Fruit fly (Drosophila melanogaster) whole organism, embryonic: ENCODE data around the gene Duba.

Source experiments
- B-H2 ChIP-seq: fragments of 200-800 bp; sonication (Bioruptor generic); optimal IDR thresholded peaks from 2 replicates; lab custom pipeline; 2018; ENCODE audit warnings: missing biosample characterization, mild to moderate bottlenecking, missing genetic modification characterization
- CG10267 ChIP-seq: fragments of 200-800 bp; sonication (Bioruptor generic); optimal IDR thresholded peaks from 2 replicates; lab custom pipeline; 2018; ENCODE audit warnings: missing biosample characterization, mild to moderate bottlenecking, missing genetic modification characterization, moderate library complexity
- CG11093 ChIP-seq: fragments of 200-800 bp; sonication (Bioruptor generic); IDR thresholded peaks from 3 replicates; pipeline ENCODE4 v1.3.6; 2022; ENCODE audit warnings: missing biosample characterization, missing genetic modification characterization
- CG15269 ChIP-seq: fragments of 200-800 bp; sonication (Bioruptor generic); optimal IDR thresholded peaks from 2 replicates; lab custom pipeline; 2018; ENCODE audit warnings: missing biosample characterization, mild to moderate bottlenecking, missing genetic modification characterization, moderate library complexity
- CG15514 ChIP-seq: fragments of 200-800 bp; sonication (Bioruptor generic); optimal IDR thresholded peaks from 3 replicates; lab custom pipeline; 2017; ENCODE audit warnings: missing biosample characterization, missing genetic modification characterization, mild to moderate bottlenecking, moderate library complexity, missing genetic modification reagents
- CG17186 ChIP-seq: fragments of 200-800 bp; sonication (Bioruptor generic); optimal IDR thresholded peaks from 3 replicates; lab custom pipeline; 2017; ENCODE audit warnings: missing biosample characterization, missing genetic modification reagents, missing genetic modification characterization
- CG17328 ChIP-seq: fragments of 200-800 bp; sonication (Bioruptor generic); IDR thresholded peaks from 2 replicates; pipeline ENCODE4 v1.3.6; 2022; ENCODE audit warnings: missing biosample characterization, missing genetic modification characterization
- CG17385 ChIP-seq: fragments of 200-800 bp; sonication (Bioruptor generic); optimal IDR thresholded peaks from 3 replicates; lab custom pipeline; 2018; ENCODE audit warnings: missing biosample characterization, mild to moderate bottlenecking, missing genetic modification characterization
- CG17829 ChIP-seq: fragments of 200-800 bp; optimal IDR thresholded peaks from 2 replicates; lab custom pipeline; 2019; ENCODE audit warnings: missing biosample characterization, mild to moderate bottlenecking, missing genetic modification characterization, moderate library complexity
- CG1792 ChIP-seq: fragments of 200-800 bp; sonication (Bioruptor generic); optimal IDR thresholded peaks from 2 replicates; lab custom pipeline; 2016; ENCODE audit warnings: missing biosample characterization, missing genetic modification characterization
- CG18476 ChIP-seq: fragments of 200-800 bp; sonication (Bioruptor generic); optimal IDR thresholded peaks from 2 replicates; lab custom pipeline; 2016; ENCODE audit warnings: missing biosample characterization, mild to moderate bottlenecking, missing genetic modification characterization
- CG3065 ChIP-seq: fragments of 200-800 bp; sonication (Bioruptor generic); optimal IDR thresholded peaks from 2 replicates; lab custom pipeline; 2016; ENCODE audit warnings: missing biosample characterization, missing genetic modification characterization
- CG4617 ChIP-seq: fragments of 200-800 bp; sonication (Bioruptor generic); optimal IDR thresholded peaks from 3 replicates; lab custom pipeline; 2016; ENCODE audit warnings: missing biosample characterization, missing genetic modification characterization, borderline replicate concordance
- CG4820 ChIP-seq: fragments of 200-800 bp; sonication (Bioruptor generic); optimal IDR thresholded peaks from 3 replicates; lab custom pipeline; 2016; ENCODE audit warnings: missing biosample characterization, missing genetic modification characterization
- CG6654 ChIP-seq: fragments of 200-800 bp; sonication (Bioruptor generic); optimal IDR thresholded peaks from 2 replicates; lab custom pipeline; 2017; ENCODE audit warnings: missing biosample characterization, mild to moderate bottlenecking, missing genetic modification characterization
- CG8290 ChIP-seq, 3 experiments: fragments of 200-800 bp; sonication (Bioruptor generic); optimal IDR thresholded peaks; 2 replicates each; lab custom pipeline; 2016 to 2019; ENCODE audit warnings: missing biosample characterization in 3 of 3, missing genetic modification characterization in 3 of 3, mild to moderate bottlenecking in 2 of 3, moderate library complexity in 1 of 3
- CG8359 ChIP-seq: fragments of 200-800 bp; sonication (Bioruptor generic); optimal IDR thresholded peaks from 2 replicates; lab custom pipeline; 2017; ENCODE audit warnings: missing biosample characterization, mild to moderate bottlenecking, missing genetic modification characterization, borderline replicate concordance
- Camta ChIP-seq: fragments of 200-800 bp; sonication (Bioruptor generic); optimal IDR thresholded peaks from 2 replicates; lab custom pipeline; 2016; ENCODE audit warnings: missing biosample characterization, missing genetic modification characterization
- Dll ChIP-seq: fragments of 200-800 bp; sonication (Bioruptor generic); IDR thresholded peaks from 4 replicates; pipeline ENCODE4 v1.3.6; 2022; ENCODE audit warnings: missing biosample characterization, missing genetic modification characterization; ENCODE audit not compliant: partially characterized antibody
- Doc2 ChIP-seq: fragments of 200-800 bp; sonication (Bioruptor generic); IDR thresholded peaks from 2 replicates; pipeline ENCODE4 v1.3.6; 2022; ENCODE audit warnings: missing biosample characterization, missing genetic modification characterization
- Dref ChIP-seq: fragments of 200-800 bp; sonication (Bioruptor generic); IDR thresholded peaks from 2 replicates; pipeline ENCODE4 v1.3.6; 2022; ENCODE audit warnings: missing biosample characterization, missing genetic modification characterization
- Lpt ChIP-seq: fragments of >200 bp; optimal IDR thresholded peaks from 2 replicates; lab custom pipeline; 2018; ENCODE audit warnings: missing biosample characterization, missing genetic modification characterization
- Nf-YC ChIP-seq: fragments of 200-800 bp; optimal IDR thresholded peaks from 3 replicates; lab custom pipeline; 2019; ENCODE audit warnings: missing biosample characterization, mild to moderate bottlenecking, missing genetic modification characterization, moderate library complexity
- Oli ChIP-seq: fragments of 200-800 bp; sonication (Bioruptor generic); optimal IDR thresholded peaks from 2 replicates; lab custom pipeline; 2018; ENCODE audit warnings: missing biosample characterization, mild to moderate bottlenecking, missing genetic modification characterization, moderate library complexity
- Opbp ChIP-seq: fragments of 200-800 bp; sonication (Bioruptor generic); IDR thresholded peaks from 3 replicates; pipeline ENCODE4 v1.3.6; 2022; ENCODE audit warnings: missing biosample characterization, missing genetic modification characterization; ENCODE audit not compliant: partially characterized antibody
- Pdp1 ChIP-seq, 2 experiments: fragments of 200-800 bp; sonication (Bioruptor generic); optimal IDR thresholded peaks; 3 replicates each; lab custom pipeline; 2016; ENCODE audit warnings: missing biosample characterization in 2 of 2, missing genetic modification characterization in 2 of 2, mild to moderate bottlenecking in 1 of 2, moderate library complexity in 1 of 2
- Rx ChIP-seq: fragments of 200-800 bp; sonication (Bioruptor generic); IDR thresholded peaks from 2 replicates; pipeline ENCODE4 v1.3.6; 2022; ENCODE audit warnings: missing biosample characterization, missing genetic modification characterization
- bigmax ChIP-seq: fragments of 200-800 bp; sonication (Bioruptor generic); optimal IDR thresholded peaks from 2 replicates; lab custom pipeline; 2018; ENCODE audit warnings: missing biosample characterization, mild to moderate bottlenecking, missing genetic modification characterization
- cwo ChIP-seq: fragments of 200-800 bp; sonication (Bioruptor generic); optimal IDR thresholded peaks from 3 replicates; lab custom pipeline; 2017; ENCODE audit warnings: missing biosample characterization, missing genetic modification characterization, mild to moderate bottlenecking, moderate library complexity, missing genetic modification reagents
- dimm ChIP-seq: fragments of 200-800 bp; sonication (Bioruptor generic); IDR thresholded peaks from 2 replicates; pipeline ENCODE4 v1.3.6; 2022; ENCODE audit warnings: missing biosample characterization, missing genetic modification characterization
- dpn ChIP-seq, 2 experiments: fragments of 200-800 bp; sonication (Bioruptor generic); optimal IDR thresholded peaks; 3 replicates each; lab custom pipeline; 2016; ENCODE audit warnings: missing biosample characterization in 2 of 2, missing genetic modification characterization in 2 of 2
- en ChIP-seq: fragments of 200-800 bp; sonication (Bioruptor generic); optimal IDR thresholded peaks from 2 replicates; lab custom pipeline; 2016; ENCODE audit warnings: missing biosample characterization, missing genetic modification characterization
- eve ChIP-seq, 2 experiments: fragments of >200 bp; optimal IDR thresholded peaks; 2 replicates each; lab custom pipeline; 2017; ENCODE audit warnings: missing biosample characterization in 2 of 2, missing genetic modification characterization in 2 of 2
- h ChIP-seq: fragments of >200 bp; optimal IDR thresholded peaks from 2 replicates; lab custom pipeline; 2017
- hbn ChIP-seq: fragments of 200-800 bp; sonication (Bioruptor generic); IDR thresholded peaks from 2 replicates; pipeline ENCODE4 v1.3.6; 2022; ENCODE audit warnings: missing biosample characterization, missing genetic modification characterization; ENCODE audit not compliant: partially characterized antibody
- ind ChIP-seq: fragments of 200-800 bp; sonication (Bioruptor generic); optimal IDR thresholded peaks from 3 replicates; lab custom pipeline; 2016; ENCODE audit warnings: missing biosample characterization, missing genetic modification characterization
- kah ChIP-seq: fragments of 200-800 bp; sonication (Bioruptor generic); optimal IDR thresholded peaks from 2 replicates; lab custom pipeline; 2018; ENCODE audit warnings: missing biosample characterization, mild to moderate bottlenecking, missing genetic modification characterization
- ken ChIP-seq: fragments of 200-800 bp; sonication (Bioruptor generic); IDR thresholded peaks from 3 replicates; pipeline ENCODE4 v1.3.6; 2022; ENCODE audit warnings: missing biosample characterization, missing genetic modification characterization
- lilli ChIP-seq: fragments of 200-800 bp; sonication (Bioruptor generic); optimal IDR thresholded peaks from 3 replicates; lab custom pipeline; 2016; ENCODE audit warnings: missing biosample characterization, missing genetic modification characterization
- odd ChIP-seq: fragments of 200-800 bp; sonication (Bioruptor generic); optimal IDR thresholded peaks from 2 replicates; lab custom pipeline; 2017; ENCODE audit warnings: missing biosample characterization, mild to moderate bottlenecking, missing genetic modification characterization
- phol ChIP-seq: fragments of 200-800 bp; sonication (Bioruptor generic); optimal IDR thresholded peaks from 3 replicates; lab custom pipeline; 2018; ENCODE audit warnings: missing biosample characterization, mild to moderate bottlenecking, missing genetic modification characterization, moderate library complexity
- rib ChIP-seq: fragments of 200-800 bp; sonication (Bioruptor generic); IDR thresholded peaks from 2 replicates; pipeline ENCODE4 v1.3.6; 2022; ENCODE audit warnings: missing biosample characterization, missing genetic modification characterization
- scrt ChIP-seq: fragments of 200-800 bp; sonication (Bioruptor generic); optimal IDR thresholded peaks from 2 replicates; lab custom pipeline; 2018; ENCODE audit warnings: missing biosample characterization, mild to moderate bottlenecking, missing genetic modification characterization, moderate library complexity
- slbo ChIP-seq: fragments of 200-800 bp; sonication (Bioruptor generic); IDR thresholded peaks from 2 replicates; pipeline ENCODE4 v1.3.6; 2022; ENCODE audit warnings: missing biosample characterization, missing genetic modification characterization
- slp2 ChIP-seq: fragments of 200-800 bp; sonication (Bioruptor generic); optimal IDR thresholded peaks from 2 replicates; lab custom pipeline; 2016; ENCODE audit warnings: missing biosample characterization, missing genetic modification characterization
- ttk ChIP-seq: fragments of 200-800 bp; sonication (Bioruptor generic); IDR thresholded peaks from 2 replicates; pipeline ENCODE4 v2.1.2; 2022; ENCODE audit warnings: missing biosample characterization, missing genetic modification characterization
- vnd ChIP-seq: fragments of 200-800 bp; sonication (Bioruptor generic); IDR thresholded peaks from 3 replicates; pipeline ENCODE4 v1.3.6; 2022; ENCODE audit warnings: missing biosample characterization, missing genetic modification characterization; ENCODE audit not compliant: partially characterized antibody
- zfh1 ChIP-seq: fragments of 200-800 bp; sonication (Bioruptor generic); IDR thresholded peaks from 3 replicates; pipeline ENCODE4 v1.3.6; 2022; ENCODE audit warnings: missing biosample characterization, missing genetic modification characterization

Duba gene

dm6 chr3L:11555662-11556460 lies 53.4 kb downstream of the Duba start (continued):
- 0 out of 3 replicates have a peak, but pooled peaks have one; percentile 40 for TF ChIP-seq CG11093 (GFP tag; lab: Robert Waterston, UW)
- 0 out of 3 replicates have a peak, but pooled peaks have one; percentile 24 for TF ChIP-seq Opbp (GFP tag; lab: Robert Waterston, UW)
- peak; percentile 9 for TF ChIP-seq CG15514 (GFP tag; lab: Kevin White, UChicago)
- peak; percentile 19 for TF ChIP-seq CG4617 (GFP tag; lab: Kevin White, UChicago)
- TF ChIP-seq Nf-YC (tag; lab: Kevin White, UChicago) = peak; percentile 50
- peak; percentile 72 for TF ChIP-seq slbo (GFP tag; lab: Robert Waterston, UW)
- peak; percentile 49 for TF ChIP-seq cwo (GFP tag; lab: Kevin White, UChicago)
- TF ChIP-seq bigmax (GFP tag; lab: Kevin White, UChicago) = no peak
- TF ChIP-seq CG8359 (GFP tag; lab: Kevin White, UChicago) = no peak
- peak; percentile 48 for TF ChIP-seq ind (GFP tag; lab: Kevin White, UChicago)
- peak; percentile 45 for TF ChIP-seq CG17328 (GFP tag; lab: Robert Waterston, UW)
- no peak for TF ChIP-seq CG8290 (GFP tag; optimal IDR thresholded peaks at IDR 0.05; lab: Kevin White, UChicago)
- peak in 1 of 2 experiments; percentile 66 for TF ChIP-seq CG8290 (tag; optimal IDR thresholded peaks at IDR 0.05; lab: Kevin White, UChicago)
- peak in 1 of 2 experiments; percentile 59 for TF ChIP-seq Pdp1 (GFP tag; optimal IDR thresholded peaks at IDR 0.05; lab: Kevin White, UChicago)
- peak; percentile 70 for TF ChIP-seq CG4820
- peak; percentile 82 for TF ChIP-seq CG15269 (tag; lab: Kevin White, UChicago)
- TF ChIP-seq dpn (GFP tag; optimal IDR thresholded peaks at IDR 0.05; lab: Kevin White, UChicago) = peak; percentile 44 to 59
- peak in 1 of 2 experiments; percentile 58 for TF ChIP-seq eve (GFP tag; optimal IDR thresholded peaks at IDR 0.05; lab: Kevin White, UChicago)
- peak; percentile 79 for TF ChIP-seq CG10267
- TF ChIP-seq h = no peak
- peak; percentile 33; the same call in 1 of the 3 replicates for TF ChIP-seq zfh1
- TF ChIP-seq kah (GFP tag; lab: Kevin White, UChicago) = no peak
- peak; percentile 35 for TF ChIP-seq CG1792
- TF ChIP-seq rib (GFP tag; lab: Robert Waterston, UW) = peak; percentile 55; the same call in 1 of the 2 replicates
- TF ChIP-seq ttk (GFP tag; lab: Robert Waterston, UW) = peak; percentile 46; the same call in 1 of the 2 replicates
- peak; percentile 32 for TF ChIP-seq scrt (GFP tag; lab: Kevin White, UChicago)
- TF ChIP-seq phol = peak; percentile 87
- no peak for TF ChIP-seq Rx
- TF ChIP-seq CG17385 (GFP tag; lab: Kevin White, UChicago) = peak; percentile 69
- TF ChIP-seq lilli (GFP tag; lab: Kevin White, UChicago) = peak; percentile 44
- TF ChIP-seq CG17829 (tag; lab: Kevin White, UChicago) = peak; percentile 83
- TF ChIP-seq odd (GFP tag; lab: Kevin White, UChicago) = peak; percentile 72
- TF ChIP-seq hbn (GFP tag; lab: Robert Waterston, UW) = peak; percentile 25; the same call in 1 of the 2 replicates
- TF ChIP-seq B-H2 = peak; percentile 27
- peak; percentile 77 for TF ChIP-seq Oli
- no peak for TF ChIP-seq Lpt
- no peak for TF ChIP-seq vnd (GFP tag; lab: Robert Waterston, UW)
- peak; percentile 45 for TF ChIP-seq CG18476 (GFP tag; lab: Kevin White, UChicago)
- TF ChIP-seq Dll (GFP tag; lab: Robert Waterston, UW) = no peak
- TF ChIP-seq Camta (GFP tag; lab: Kevin White, UChicago) = peak; percentile 70
- TF ChIP-seq slp2 (GFP tag; lab: Kevin White, UChicago) = peak; percentile 25
- TF ChIP-seq dimm (GFP tag; lab: Robert Waterston, UW) = no peak
- no peak for TF ChIP-seq CG6654
- no peak for TF ChIP-seq Dref (GFP tag; lab: Robert Waterston, UW)
- TF ChIP-seq ken (GFP tag; lab: Robert Waterston, UW) = no peak
- peak; percentile 19 for TF ChIP-seq CG17186
- TF ChIP-seq CG3065 = no peak
- peak; percentile 24 for TF ChIP-seq en (GFP tag; lab: Kevin White, UChicago)
- TF ChIP-seq Doc2 (GFP tag; lab: Robert Waterston, UW) = no peak
